Worm (Caenorhabditis elegans): ENCODE measurements around the gene pnc-2.

DNA sequence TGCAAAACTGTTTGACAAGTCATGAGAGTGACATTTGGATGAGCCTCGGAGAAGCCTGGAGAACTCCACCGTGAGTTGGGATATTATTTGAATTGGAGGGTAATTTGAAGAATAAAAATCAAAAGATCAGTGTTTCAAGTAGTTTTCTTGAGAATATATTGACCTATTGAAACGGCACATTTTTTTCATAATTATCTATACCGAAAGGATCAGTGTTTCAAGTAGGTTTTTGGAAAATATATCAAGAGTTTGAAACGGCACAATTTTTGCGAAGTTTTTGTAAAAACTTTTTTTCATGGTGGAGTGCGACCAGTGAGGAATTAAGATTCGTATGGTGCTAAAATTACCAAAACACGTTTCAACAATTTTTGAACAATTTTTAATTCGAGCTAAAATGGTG, 17.5 kb downstream of the pnc-2 start:
- TF ChIP-seq lsy-2 (tag; optimal IDR thresholded peaks at IDR 0.05) (no peak), nhr-12 (tag; optimal IDR thresholded peaks at IDR 0.05) (no peak), nhr-76 (tag; optimal IDR thresholded peaks at IDR 0.05) (no peak), elt-1 (tag; optimal IDR thresholded peaks at IDR 0.05; ENCODE audit: borderline replicate concordance, insufficient read depth) (no peak), blmp-1 (tag; optimal IDR thresholded peaks at IDR 0.05) (no peak), flh-1 (GFP tag; optimal IDR thresholded peaks at IDR 0.05) (no peak), snpc-4 (tag; optimal IDR thresholded peaks at IDR 0.05) (no peak), elt-3 (tag; optimal IDR thresholded peaks at IDR 0.05) (no peak), lin-13 (tag; optimal IDR thresholded peaks at IDR 0.05) (no peak), ceh-83 (GFP tag; optimal IDR thresholded peaks at IDR 0.05) (no peak)

Data from whole organism, mixed stage, embryonic.